Worm (Caenorhabditis elegans) whole organism, midembryonic: ENCODE data around the gene kqt-3.
A peak's percentile ranks its signal among the peaks of the same experiment; 100 is the strongest.
"Not testable (repeated sequence)": the region's sequence is repeated elsewhere in the genome, so short reads cannot be mapped to it uniquely, and the experiment has no call there.

Experiments
- T22C8.4 ChIP-seq: fragments of 200-800 bp; sonication (Bioruptor generic); IDR thresholded peaks from 2 replicates; pipeline ENCODE4 v1.3.6; 2022; ENCODE audit warnings: missing genetic modification characterization, missing compliant biosample characterization
- cog-1 ChIP-seq: sonication (generic microtip); optimal IDR thresholded peaks from 2 replicates; lab custom pipeline; 2016; ENCODE audit warnings: missing genetic modification characterization, missing compliant biosample characterization
- flt-1 ChIP-seq: fragments of 200-800 bp; sonication (Bioruptor generic); IDR thresholded peaks from 2 replicates; pipeline ENCODE4 v1.3.6; 2022; ENCODE audit warnings: missing genetic modification characterization, missing compliant biosample characterization
- klf-2 ChIP-seq: fragments of 200-800 bp; sonication (Bioruptor generic); conservative IDR thresholded peaks from 2 replicates; pipeline ENCODE4 v1.3.6; 2022; ENCODE audit warnings: missing genetic modification reagents, missing genetic modification characterization, missing compliant biosample characterization
- med-1 ChIP-seq: sonication (generic microtip); optimal IDR thresholded peaks from 2 replicates; lab custom pipeline; 2017; ENCODE audit warnings: missing genetic modification characterization, mild to moderate bottlenecking, missing compliant biosample characterization, antibody characterized with exemption, missing genetic modification reagents; ENCODE audit not compliant: insufficient read depth
- ref-1 ChIP-seq: fragments of 200-800 bp; sonication (Bioruptor generic); conservative IDR thresholded peaks from 2 replicates; pipeline ENCODE4 v1.3.6; 2022; ENCODE audit warnings: missing genetic modification reagents, missing genetic modification characterization, missing compliant biosample characterization
- tab-1 ChIP-seq: fragments of 200-800 bp; sonication (Bioruptor generic); IDR thresholded peaks from 2 replicates; pipeline ENCODE4 v1.3.6; 2022; ENCODE audit warnings: missing genetic modification characterization, missing compliant biosample characterization
- ztf-23 ChIP-seq: fragments of 200-800 bp; sonication (Bioruptor generic); IDR thresholded peaks from 2 replicates; pipeline ENCODE4 v1.3.6; 2022; ENCODE audit warnings: missing genetic modification reagents, missing genetic modification characterization, missing compliant biosample characterization
- ztf-29 ChIP-seq: fragments of 200-800 bp; sonication (Bioruptor generic); IDR thresholded peaks from 2 replicates; pipeline ENCODE4 v1.3.6; 2022; ENCODE audit warnings: missing genetic modification reagents, missing genetic modification characterization, missing compliant biosample characterization

The kqt-3 gene

DNA sequence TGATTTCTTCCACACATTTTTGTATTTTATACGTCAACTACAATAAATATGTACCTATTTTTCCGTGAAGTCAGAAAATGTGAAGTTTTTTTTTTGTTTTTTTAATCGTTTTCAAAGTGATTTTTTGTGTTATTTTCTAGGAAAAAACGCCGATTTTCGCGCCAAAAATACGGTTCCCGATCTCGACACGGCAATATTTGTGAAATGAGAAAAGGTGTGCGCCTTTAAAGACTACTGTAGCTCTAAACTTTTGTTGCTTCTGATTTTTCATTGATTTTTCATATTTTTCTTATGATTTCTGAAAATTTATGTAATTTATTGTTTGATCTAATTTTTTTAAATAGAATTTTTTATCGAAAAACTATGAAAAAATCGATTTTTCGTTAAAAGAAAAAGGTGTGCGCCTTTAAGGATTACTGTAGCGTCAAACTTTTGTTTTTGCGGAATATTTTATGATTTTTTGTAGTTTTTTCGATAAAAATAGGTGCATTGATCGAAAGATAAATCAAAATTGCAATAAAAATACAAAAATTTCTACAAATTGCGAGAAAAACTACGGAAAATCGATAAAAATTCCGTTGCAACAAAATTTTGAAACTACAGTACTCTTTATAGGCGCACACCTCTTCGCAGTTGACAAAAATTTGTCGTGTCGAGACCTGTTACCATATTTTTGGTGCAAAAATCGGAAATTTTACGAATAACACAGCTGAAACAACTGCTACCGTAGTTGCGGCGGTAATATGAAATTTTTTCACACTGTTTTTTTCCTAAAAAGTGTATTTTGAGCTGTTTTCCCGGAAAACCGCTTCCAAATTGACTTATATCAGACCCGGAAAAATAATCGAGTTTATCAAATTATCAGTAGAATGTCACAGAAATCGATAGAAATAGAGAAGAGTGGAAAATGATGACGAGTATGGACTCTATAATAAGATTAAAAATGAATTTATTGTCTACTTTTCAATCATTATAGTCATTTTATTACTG, at the start of gene kqt-3:
Gene kqt-3 (plus strand): TSS at position 940 of the 990 bp plus-strand sequence.
- TF ChIP-seq flt-1: no peak
- TF ChIP-seq ref-1 (GFP tag; lab: Robert Waterston, UW): no peak
- no peak for TF ChIP-seq tab-1 (GFP tag; lab: Robert Waterston, UW)
- no peak for TF ChIP-seq ztf-29
- no peak for TF ChIP-seq ztf-23 (GFP tag; lab: Robert Waterston, UW)
- TF ChIP-seq cog-1 (tag; lab: Kevin White, UChicago): no peak
- TF ChIP-seq klf-2: no peak
- no peak for TF ChIP-seq med-1 (GFP tag; lab: Kevin White, UChicago)
- no peak for TF ChIP-seq T22C8.4 (GFP tag; lab: Robert Waterston, UW)

DNA sequence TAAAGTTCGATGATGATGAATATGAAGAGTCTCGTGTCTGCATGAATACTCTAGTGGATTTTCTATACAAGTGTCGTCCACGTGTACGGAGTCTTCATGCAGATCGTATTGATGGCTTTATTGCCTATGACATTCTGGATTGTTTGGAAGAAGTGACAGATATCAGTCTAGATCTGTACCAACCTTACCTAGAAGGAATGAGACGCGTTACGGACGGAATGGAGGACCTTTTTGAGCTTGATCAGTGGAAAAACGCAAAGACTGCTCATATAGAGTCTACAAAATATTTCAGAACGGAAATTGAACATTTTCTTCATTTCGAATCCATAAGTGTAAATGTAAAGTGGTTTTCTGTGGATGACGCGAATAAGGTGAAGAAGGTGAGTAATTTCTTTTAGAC, 47.9 kb upstream of the kqt-3 start, which contains the start of gene fbxa-169:
Gene fbxa-169 (plus strand): TSS at position 301 of the 400 bp plus-strand sequence.
- no peak for TF ChIP-seq ztf-23 (GFP tag; lab: Robert Waterston, UW)
- TF ChIP-seq ztf-29: no peak
- no peak for TF ChIP-seq klf-2
- TF ChIP-seq T22C8.4 (GFP tag; lab: Robert Waterston, UW): no peak
- no peak for TF ChIP-seq cog-1 (tag; lab: Kevin White, UChicago)

DNA sequence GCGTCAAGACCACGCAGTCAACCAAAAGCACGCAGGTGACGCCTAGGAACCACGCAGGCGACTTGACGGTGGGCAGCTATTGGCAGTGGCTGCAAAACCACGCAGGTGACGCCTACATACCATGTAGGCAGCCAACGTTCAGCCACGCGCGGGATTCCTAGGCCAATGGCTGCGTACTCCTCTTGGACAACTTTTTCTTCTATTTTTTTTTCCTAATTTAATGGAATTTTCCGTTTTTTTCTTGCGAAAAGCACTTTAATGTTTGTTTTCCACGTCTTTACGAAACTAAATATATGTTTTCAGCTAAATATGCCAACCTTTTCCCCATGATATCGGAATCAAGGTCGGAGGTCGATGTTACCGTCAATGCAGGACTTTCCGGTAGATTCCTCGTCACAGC, 41.4 kb upstream of the kqt-3 start, which contains the start of gene C31C9.9:
Gene C31C9.9 (plus strand): TSS at position 301 of the 400 bp plus-strand sequence.
- TF ChIP-seq ztf-29; tab-1 (GFP tag; lab: Robert Waterston, UW); klf-2: not testable (repeated sequence)

DNA sequence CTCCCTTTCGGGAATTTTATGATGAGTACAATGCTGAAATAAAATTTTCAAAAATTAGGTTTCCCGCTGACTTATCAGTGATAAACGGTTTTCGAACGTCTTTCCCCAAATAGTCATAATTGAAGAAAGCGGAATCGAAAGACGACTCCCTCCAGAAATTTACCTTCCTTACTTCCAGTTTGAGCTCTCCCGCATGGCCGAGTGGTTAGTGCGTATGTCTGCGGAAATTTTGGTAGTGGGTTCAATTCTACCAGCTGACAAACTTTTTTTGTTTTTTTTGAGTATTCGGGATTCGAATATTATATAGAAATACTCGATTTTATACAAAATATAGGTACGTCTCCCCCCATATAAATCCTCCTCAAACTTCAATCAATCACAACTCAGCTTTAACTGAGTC, 37.7 kb upstream of the kqt-3 start:
- peak; percentile 75; the same call in 1 of the 2 replicates for TF ChIP-seq flt-1

DNA sequence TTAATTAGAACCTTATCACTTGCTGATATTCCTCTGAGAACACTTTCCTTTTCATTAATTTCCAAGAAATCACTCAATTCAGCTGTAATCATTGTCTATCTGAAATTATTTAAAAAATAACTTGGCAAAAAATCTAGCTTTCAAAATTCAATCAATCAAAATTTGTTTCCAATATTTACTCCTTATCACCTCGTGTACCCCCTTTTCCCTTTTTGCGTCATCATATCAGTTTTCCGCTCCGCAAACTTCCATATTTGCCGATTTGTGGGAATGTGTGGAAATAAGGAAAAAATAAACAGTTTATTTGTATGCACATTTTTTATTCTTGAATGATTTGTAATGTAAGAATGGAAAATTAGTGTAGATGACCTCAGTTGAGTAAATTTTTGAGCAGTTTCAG, 34.1 kb upstream of the kqt-3 start, which contains the start of gene C31C9.6:
Gene C31C9.6 (minus strand): TSS at position 101 of the 400 bp plus-strand sequence.
- TF ChIP-seq klf-2; cog-1 (tag; lab: Kevin White, UChicago); ref-1 (GFP tag; lab: Robert Waterston, UW): not testable (repeated sequence)

DNA sequence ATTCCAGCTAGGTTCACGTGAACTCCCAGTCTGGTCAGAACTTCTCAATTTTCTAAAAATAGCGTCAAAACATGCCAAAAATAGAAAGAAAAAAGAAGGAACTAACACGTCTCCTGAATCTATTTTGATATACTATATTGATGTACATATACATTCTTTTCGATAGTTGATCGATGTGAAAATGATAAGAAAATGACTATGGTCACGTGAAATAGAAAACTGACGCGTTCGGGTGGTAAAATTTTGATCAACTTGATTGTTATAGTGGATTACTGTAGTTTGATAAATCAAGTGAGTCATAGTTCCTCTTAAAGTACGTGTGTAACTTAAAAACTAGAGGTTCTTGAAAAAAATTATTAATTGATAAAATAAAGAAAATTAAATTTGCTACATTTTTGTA, 31.7 kb upstream of the kqt-3 start:
- no peak for TF ChIP-seq cog-1 (tag; lab: Kevin White, UChicago)
- TF ChIP-seq ztf-29: no peak
- no peak for TF ChIP-seq ref-1 (GFP tag; lab: Robert Waterston, UW)
- TF ChIP-seq T22C8.4 (GFP tag; lab: Robert Waterston, UW): no peak
- TF ChIP-seq med-1 (GFP tag; lab: Kevin White, UChicago): no peak
- TF ChIP-seq tab-1 (GFP tag; lab: Robert Waterston, UW): no peak
- no peak for TF ChIP-seq flt-1
- no peak for TF ChIP-seq ztf-23 (GFP tag; lab: Robert Waterston, UW)
- no peak for TF ChIP-seq klf-2

DNA sequence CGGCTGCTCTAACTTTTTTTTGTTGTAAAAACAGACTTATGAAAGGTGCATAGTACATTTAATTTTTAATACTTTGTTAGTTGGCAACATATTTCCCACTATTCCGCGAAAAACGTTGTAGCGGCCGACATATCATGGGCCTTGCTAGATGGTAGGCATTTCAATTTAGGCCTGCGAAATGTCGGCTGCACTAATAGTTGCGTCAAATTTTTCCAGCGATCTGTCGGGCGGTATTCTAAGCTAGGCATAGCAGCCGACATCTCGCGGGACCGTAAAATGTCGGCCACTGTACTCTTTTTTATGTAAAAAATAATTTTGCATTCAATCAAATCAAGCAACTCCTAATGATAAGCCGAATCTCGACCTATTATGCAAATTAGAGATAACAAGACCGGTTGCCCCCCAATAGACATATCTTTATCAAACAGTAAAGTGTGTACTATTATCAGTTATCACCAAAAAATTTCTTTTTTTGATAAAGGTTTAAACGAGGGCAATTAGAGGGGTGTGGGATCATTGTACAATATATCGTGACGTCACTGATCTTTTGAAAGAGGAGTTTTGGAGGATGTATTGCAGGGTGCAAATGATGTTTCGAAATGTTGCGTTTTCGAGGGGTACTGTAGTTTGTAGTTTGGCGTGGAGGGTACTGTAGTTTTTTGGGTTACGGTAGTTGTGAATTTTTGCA, 30.9 kb upstream of the kqt-3 start:
- no peak for TF ChIP-seq ztf-29
- no peak for TF ChIP-seq med-1 (GFP tag; lab: Kevin White, UChicago)
- no peak for TF ChIP-seq flt-1
- no peak for TF ChIP-seq T22C8.4 (GFP tag; lab: Robert Waterston, UW)
- TF ChIP-seq ztf-23 (GFP tag; lab: Robert Waterston, UW): no peak
- no peak for TF ChIP-seq ref-1 (GFP tag; lab: Robert Waterston, UW)

DNA sequence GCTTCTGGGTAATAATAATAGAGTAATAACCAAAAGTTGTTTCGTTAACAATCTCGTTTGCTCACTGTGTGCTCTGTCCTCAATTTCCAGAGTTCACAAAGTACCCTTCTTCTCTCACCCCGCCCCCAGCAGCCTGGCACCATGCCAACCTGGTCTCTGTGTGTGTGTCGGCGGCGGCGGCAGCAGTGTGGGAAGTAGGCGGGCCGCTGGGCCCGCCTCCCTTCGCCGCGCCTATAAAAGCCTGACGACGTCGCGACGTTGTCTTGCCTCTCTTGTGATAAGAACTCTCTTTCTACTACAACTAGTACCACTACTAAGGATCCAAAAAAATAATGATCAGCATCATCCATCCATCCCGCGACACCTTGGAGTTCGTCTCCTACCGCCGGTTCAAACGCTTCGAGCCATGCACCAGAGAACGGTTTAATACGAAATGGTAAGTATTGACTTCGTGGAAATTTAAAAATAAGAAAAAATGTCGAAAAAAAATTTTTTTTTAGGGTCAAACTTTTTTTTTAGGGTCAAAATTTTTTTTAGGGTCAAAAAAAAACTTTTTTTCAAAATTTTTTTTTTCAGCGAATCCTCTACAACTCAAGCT, 27.1 kb upstream of the kqt-3 start, which contains the start of gene C31C9.7:
Gene C31C9.7 (plus strand): TSS at position 261 of the 598 bp plus-strand sequence.
- TF ChIP-seq flt-1 (no peak), T22C8.4 (GFP tag; lab: Robert Waterston, UW) (no peak), cog-1 (tag; lab: Kevin White, UChicago) (no peak), ztf-23 (GFP tag; lab: Robert Waterston, UW) (no peak)

DNA sequence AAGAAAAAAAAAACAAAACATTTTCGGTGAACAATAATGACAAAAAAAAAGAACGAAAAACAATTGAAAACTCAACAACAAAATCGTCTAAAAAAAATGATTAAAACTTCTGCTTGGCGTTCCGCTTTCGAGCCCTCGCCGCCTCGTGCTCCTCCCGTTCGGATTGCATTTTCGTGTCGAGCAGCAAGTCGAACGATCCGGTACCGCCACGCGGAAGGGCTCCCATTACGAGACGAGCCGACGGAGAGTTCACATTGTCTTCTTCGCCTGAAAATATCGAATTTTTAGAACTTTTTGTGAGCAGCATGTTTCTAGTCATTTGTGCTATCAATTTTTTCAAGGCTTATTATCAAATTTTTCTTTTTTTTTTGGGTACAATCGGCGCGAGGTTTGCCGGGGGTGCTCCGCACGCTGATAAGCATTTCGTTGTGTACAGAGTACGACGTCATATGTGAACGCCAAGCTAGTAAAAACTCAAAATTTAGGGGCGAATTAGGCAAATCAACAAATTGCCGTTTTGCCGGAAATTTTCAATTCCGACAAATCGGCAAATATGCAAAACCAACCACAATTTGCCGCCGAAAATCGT, 25.3 kb upstream of the kqt-3 start:
- TF ChIP-seq ref-1 (GFP tag; lab: Robert Waterston, UW) (no peak), ztf-23 (GFP tag; lab: Robert Waterston, UW) (no peak), klf-2 (no peak), T22C8.4 (GFP tag; lab: Robert Waterston, UW) (no peak), cog-1 (tag; lab: Kevin White, UChicago) (no peak), tab-1 (GFP tag; lab: Robert Waterston, UW) (no peak), med-1 (GFP tag; lab: Kevin White, UChicago) (no peak), flt-1 (no peak), ztf-29 (no peak)
